Fruit fly (Drosophila melanogaster) whole organism, embryonic: ENCODE measurements around the gene fmt.

Experiments used
- Aef1 ChIP-seq: fragments of 200-800 bp; sonication (Bioruptor generic); IDR thresholded peaks from 3 replicates; pipeline ENCODE4 v1.3.6; 2022; ENCODE audit warnings: missing biosample characterization, missing genetic modification characterization
- Atf6 ChIP-seq: fragments of 200-800 bp; sonication (Bioruptor generic); IDR thresholded peaks from 2 replicates; pipeline ENCODE4 v1.3.6; 2022; ENCODE audit warnings: missing biosample characterization, missing genetic modification characterization
- B-H2 ChIP-seq: fragments of 200-800 bp; sonication (Bioruptor generic); optimal IDR thresholded peaks from 2 replicates; lab custom pipeline; 2018; ENCODE audit warnings: missing biosample characterization, mild to moderate bottlenecking, missing genetic modification characterization
- BtbVII ChIP-seq: fragments of 200-800 bp; sonication (Bioruptor generic); optimal IDR thresholded peaks from 3 replicates; lab custom pipeline; 2017; ENCODE audit warnings: missing biosample characterization, mild to moderate bottlenecking, missing genetic modification characterization
- Bteb2 ChIP-seq: fragments of 200-800 bp; sonication (Bioruptor generic); optimal IDR thresholded peaks from 2 replicates; lab custom pipeline; 2016; ENCODE audit warnings: missing biosample characterization, missing genetic modification characterization
- CG11085 ChIP-seq: fragments of 200-800 bp; sonication (Bioruptor generic); IDR thresholded peaks from 2 replicates; pipeline ENCODE4 v1.3.6; 2022; ENCODE audit warnings: missing biosample characterization, missing genetic modification characterization
- CG11696 ChIP-seq: fragments of 200-800 bp; sonication (Bioruptor generic); IDR thresholded peaks from 2 replicates; pipeline ENCODE4 v1.3.6; 2022; ENCODE audit warnings: missing biosample characterization, missing genetic modification characterization
- CG1233 ChIP-seq: fragments of 200-800 bp; sonication (Bioruptor generic); optimal IDR thresholded peaks from 4 replicates; lab custom pipeline; 2018; ENCODE audit warnings: missing biosample characterization, mild to moderate bottlenecking, missing genetic modification characterization
- CG13123 ChIP-seq: fragments of 200-800 bp; sonication (Bioruptor generic); optimal IDR thresholded peaks from 2 replicates; lab custom pipeline; 2016; ENCODE audit warnings: missing biosample characterization, missing genetic modification characterization
- CG15011 ChIP-seq: fragments of 200-800 bp; sonication (Bioruptor generic); optimal IDR thresholded peaks from 3 replicates; lab custom pipeline; 2018; ENCODE audit warnings: missing biosample characterization, mild to moderate bottlenecking, missing genetic modification characterization
- CG16779 ChIP-seq: fragments of 200-800 bp; sonication (Bioruptor generic); IDR thresholded peaks from 2 replicates; pipeline ENCODE4 v1.3.6; 2022; ENCODE audit warnings: missing biosample characterization, missing genetic modification characterization
- CG17361 ChIP-seq: fragments of 200-800 bp; sonication (Bioruptor generic); IDR thresholded peaks from 3 replicates; pipeline ENCODE4 v1.3.6; 2022; ENCODE audit warnings: missing biosample characterization, missing genetic modification characterization
- CG17829 ChIP-seq: fragments of 200-800 bp; optimal IDR thresholded peaks from 2 replicates; lab custom pipeline; 2019; ENCODE audit warnings: missing biosample characterization, mild to moderate bottlenecking, missing genetic modification characterization, moderate library complexity
- CG3726 ChIP-seq: fragments of 200-800 bp; sonication (Bioruptor generic); IDR thresholded peaks from 3 replicates; pipeline ENCODE4, ENCODE4 v1.3.6; 2022; ENCODE audit warnings: missing biosample characterization, missing genetic modification characterization
- CG3838 ChIP-seq: fragments of 200-800 bp; sonication (Bioruptor generic); optimal IDR thresholded peaks from 3 replicates; lab custom pipeline; 2016; ENCODE audit warnings: missing biosample characterization, missing genetic modification characterization
- CG6813 ChIP-seq: fragments of 200-800 bp; sonication (Bioruptor generic); optimal IDR thresholded peaks from 2 replicates; lab custom pipeline; 2017; ENCODE audit warnings: missing biosample characterization, missing genetic modification characterization, mild to moderate bottlenecking, moderate library complexity, missing genetic modification reagents
- CG7357 ChIP-seq: fragments of 200-800 bp; sonication (Bioruptor generic); IDR thresholded peaks from 3 replicates; pipeline ENCODE4 v1.3.6; 2022; ENCODE audit warnings: missing biosample characterization, missing genetic modification characterization
- CG7839 ChIP-seq: fragments of 200-800 bp; sonication (Bioruptor generic); optimal IDR thresholded peaks from 3 replicates; lab custom pipeline; 2018; ENCODE audit warnings: missing biosample characterization, mild to moderate bottlenecking, missing genetic modification characterization, moderate library complexity
- CG8478 ChIP-seq: fragments of >200 bp; optimal IDR thresholded peaks from 2 replicates; lab custom pipeline; 2018
- CG9797 ChIP-seq: fragments of 200-800 bp; sonication (Bioruptor generic); optimal IDR thresholded peaks from 3 replicates; lab custom pipeline; 2018; ENCODE audit warnings: missing biosample characterization, mild to moderate bottlenecking, missing genetic modification characterization
- Dad ChIP-seq: fragments of 200-800 bp; sonication (Bioruptor generic); optimal IDR thresholded peaks from 3 replicates; lab custom pipeline; 2016; ENCODE audit warnings: missing biosample characterization, missing genetic modification characterization
- Dp ChIP-seq: fragments of 200-800 bp; sonication (Bioruptor generic); optimal IDR thresholded peaks from 2 replicates; lab custom pipeline; 2018; ENCODE audit warnings: missing biosample characterization, mild to moderate bottlenecking, missing genetic modification characterization, moderate library complexity
- GATAe ChIP-seq: fragments of 200-800 bp; sonication (Bioruptor generic); conservative IDR thresholded peaks from 2 replicates; pipeline ENCODE4 v1.3.6; 2022; ENCODE audit warnings: missing biosample characterization, missing genetic modification characterization
- Jarid2 ChIP-seq: fragments of 200-800 bp; sonication (Bioruptor generic); optimal IDR thresholded peaks from 3 replicates; lab custom pipeline; 2017; ENCODE audit warnings: mild to moderate bottlenecking, missing biosample characterization, missing genetic modification reagents, missing genetic modification characterization
- Mad ChIP-seq: fragments of 200-800 bp; sonication (Bioruptor generic); optimal IDR thresholded peaks from 2 replicates; lab custom pipeline; 2016; ENCODE audit warnings: missing biosample characterization, missing genetic modification characterization
- Neu2 ChIP-seq: fragments of 200-800 bp; sonication (Bioruptor generic); optimal IDR thresholded peaks from 3 replicates; lab custom pipeline; 2016; ENCODE audit warnings: missing biosample characterization, missing genetic modification characterization, borderline replicate concordance
- Nf-YC ChIP-seq: fragments of 200-800 bp; optimal IDR thresholded peaks from 3 replicates; lab custom pipeline; 2019; ENCODE audit warnings: missing biosample characterization, mild to moderate bottlenecking, missing genetic modification characterization, moderate library complexity
- Ptx1 ChIP-seq: fragments of 200-800 bp; sonication (Bioruptor generic); IDR thresholded peaks from 2 replicates; pipeline ENCODE4 v1.3.6; 2022; ENCODE audit warnings: missing biosample characterization, missing genetic modification characterization
- Rfx ChIP-seq: fragments of 200-800 bp; sonication (Bioruptor generic); IDR thresholded peaks from 2 replicates; pipeline ENCODE4 v1.3.6; 2022; ENCODE audit warnings: missing biosample characterization, missing genetic modification characterization
- Rx ChIP-seq: fragments of 200-800 bp; sonication (Bioruptor generic); IDR thresholded peaks from 2 replicates; pipeline ENCODE4 v1.3.6; 2022; ENCODE audit warnings: missing biosample characterization, missing genetic modification characterization
- Usf ChIP-seq: fragments of 200-800 bp; sonication (Bioruptor generic); optimal IDR thresholded peaks from 2 replicates; lab custom pipeline; 2017; ENCODE audit warnings: missing genotype, missing biosample characterization, missing genetic modification characterization
- Xrp1 ChIP-seq: fragments of 200-800 bp; sonication (Bioruptor generic); IDR thresholded peaks from 2 replicates; pipeline ENCODE4 v1.3.6; 2022; ENCODE audit warnings: missing biosample characterization, missing genetic modification characterization
- az2 ChIP-seq: fragments of 200-800 bp; sonication (Bioruptor generic); optimal IDR thresholded peaks from 3 replicates; lab custom pipeline; 2016; ENCODE audit warnings: missing biosample characterization, missing genetic modification characterization
- bigmax ChIP-seq: fragments of 200-800 bp; sonication (Bioruptor generic); optimal IDR thresholded peaks from 2 replicates; lab custom pipeline; 2018; ENCODE audit warnings: missing biosample characterization, mild to moderate bottlenecking, missing genetic modification characterization
- crc ChIP-seq: fragments of 200-800 bp; sonication (Bioruptor generic); optimal IDR thresholded peaks from 2 replicates; lab custom pipeline; 2016; ENCODE audit warnings: missing biosample characterization, missing genetic modification characterization
- dysf ChIP-seq: fragments of 200-800 bp; sonication (Bioruptor generic); IDR thresholded peaks from 3 replicates; pipeline ENCODE4 v1.3.6; 2022; ENCODE audit warnings: missing biosample characterization, missing genetic modification characterization
- fru ChIP-seq: fragments of >200 bp; optimal IDR thresholded peaks from 2 replicates; lab custom pipeline; 2017
- grn ChIP-seq: fragments of 200-800 bp; sonication (Bioruptor generic); optimal IDR thresholded peaks from 3 replicates; lab custom pipeline; 2017; ENCODE audit warnings: missing biosample characterization, missing genetic modification characterization
- h ChIP-seq: fragments of >200 bp; optimal IDR thresholded peaks from 2 replicates; lab custom pipeline; 2017
- hkb ChIP-seq, 2 experiments: fragments of 200-800 bp in 1 of 2; fragments of >200 bp in 1 of 2; sonication (Bioruptor generic) in 1 of 2; IDR thresholded peaks in 1 of 2; optimal IDR thresholded peaks in 1 of 2; 2 replicates each; pipeline versions ENCODE4 v1.3.6 to Lab custom; 2017 to 2022; ENCODE audit warnings: missing biosample characterization in 1 of 2, missing genetic modification characterization in 1 of 2
- jumu ChIP-seq: fragments of 200-800 bp; sonication (Bioruptor generic); optimal IDR thresholded peaks from 3 replicates; lab custom pipeline; 2016; ENCODE audit warnings: missing biosample characterization, missing genetic modification characterization
- lbe ChIP-seq: fragments of 200-800 bp; sonication (Bioruptor generic); optimal IDR thresholded peaks from 2 replicates; lab custom pipeline; 2016; ENCODE audit warnings: missing biosample characterization, mild to moderate bottlenecking, missing genetic modification characterization
- mam ChIP-seq: fragments of 200-800 bp; sonication (Bioruptor generic); optimal IDR thresholded peaks from 3 replicates; lab custom pipeline; 2016; ENCODE audit warnings: missing biosample characterization, missing genetic modification characterization
- onecut ChIP-seq: fragments of 200-800 bp; sonication (Bioruptor generic); IDR thresholded peaks from 2 replicates; pipeline ENCODE4 v1.3.6; 2022; ENCODE audit warnings: missing biosample characterization, missing genetic modification characterization
- ranshi ChIP-seq: fragments of 200-800 bp; sonication (Bioruptor generic); IDR thresholded peaks from 2 replicates; pipeline ENCODE4 v1.3.6; 2022; ENCODE audit warnings: missing biosample characterization, missing genetic modification characterization
- rib ChIP-seq: fragments of 200-800 bp; sonication (Bioruptor generic); IDR thresholded peaks from 2 replicates; pipeline ENCODE4 v1.3.6; 2022; ENCODE audit warnings: missing biosample characterization, missing genetic modification characterization
- twi ChIP-seq: fragments of 200-800 bp; optimal IDR thresholded peaks from 2 replicates; lab custom pipeline; 2019; ENCODE audit warnings: missing biosample characterization, mild to moderate bottlenecking, missing genetic modification characterization, moderate library complexity
- wdn ChIP-seq: fragments of 200-800 bp; sonication (Bioruptor generic); IDR thresholded peaks from 2 replicates; pipeline ENCODE4 v1.3.6; 2022; ENCODE audit warnings: missing biosample characterization, missing genetic modification characterization
- wek ChIP-seq: fragments of 200-800 bp; sonication (Bioruptor generic); optimal IDR thresholded peaks from 3 replicates; lab custom pipeline; 2018; ENCODE audit warnings: missing biosample characterization, mild to moderate bottlenecking, missing genetic modification characterization, moderate library complexity
- zen ChIP-seq: fragments of 200-800 bp; sonication (Bioruptor generic); optimal IDR thresholded peaks from 3 replicates; lab custom pipeline; 2018; ENCODE audit warnings: missing biosample characterization, mild to moderate bottlenecking, missing genetic modification characterization, moderate library complexity

The fmt gene

dm6 chr3L:6188995-6189927, 15.6 kb upstream of the fmt start, which contains the start of the genes D19A and CG7386 (continued):
- no peak for TF ChIP-seq h (lab: Kevin White, UChicago)
- TF ChIP-seq dysf (GFP tag; lab: Robert Waterston, UW) = peak; percentile 66
- TF ChIP-seq Xrp1 (GFP tag; lab: Robert Waterston, UW) = peak; percentile 70
- peak; percentile 54 for TF ChIP-seq B-H2 (GFP tag; lab: Kevin White, UChicago)
- no peak for TF ChIP-seq CG3838
- peak; percentile 45 for TF ChIP-seq Aef1 (GFP tag; lab: Robert Waterston, UW)
- TF ChIP-seq CG7357 (GFP tag; lab: Robert Waterston, UW) = no peak
- TF ChIP-seq rib (GFP tag; lab: Robert Waterston, UW) = no peak
- TF ChIP-seq CG17361 (GFP tag; lab: Robert Waterston, UW) = peak; percentile 75; the same call in 2 of the 3 replicates
- no peak for TF ChIP-seq Dp (GFP tag; lab: Kevin White, UChicago)
- peak; percentile 85 for TF ChIP-seq Rfx
- no peak for TF ChIP-seq Usf
- TF ChIP-seq CG6813 (GFP tag; lab: Kevin White, UChicago) = no peak
- no peak for TF ChIP-seq Dad (GFP tag; lab: Kevin White, UChicago)
- peak; percentile 53 for TF ChIP-seq ranshi
- peak; percentile 62 for TF ChIP-seq fru (lab: Kevin White, UChicago)
- TF ChIP-seq CG11696 = peak; percentile 38
- peak; percentile 67 for TF ChIP-seq Ptx1
- TF ChIP-seq grn = peak; percentile 76
- peak; percentile 3 for TF ChIP-seq zen (tag; lab: Kevin White, UChicago)
- 0 out of 2 replicates have a peak, but pooled peaks have one; percentile 20 for TF ChIP-seq CG16779 (GFP tag; lab: Robert Waterston, UW)
- TF ChIP-seq CG3726 (GFP tag; lab: Robert Waterston, UW) = 0 out of 3 replicates have a peak, but pooled peaks have one; percentile 22
- TF ChIP-seq CG9797 = no peak
- TF ChIP-seq twi (tag; lab: Kevin White, UChicago) = no peak
- TF ChIP-seq CG11085 (GFP tag; lab: Robert Waterston, UW) = peak; percentile 44; the same call in 1 of the 2 replicates
- TF ChIP-seq crc = no peak
- TF ChIP-seq CG8478 (lab: Kevin White, UChicago) = no peak
- TF ChIP-seq GATAe = no peak
- no peak for TF ChIP-seq Neu2 (GFP tag; lab: Kevin White, UChicago)
- TF ChIP-seq Rx (GFP tag; lab: Robert Waterston, UW) = peak; percentile 44; the same call in 1 of the 2 replicates
- TF ChIP-seq BtbVII (GFP tag; lab: Kevin White, UChicago) = no peak
- peak; percentile 74 for TF ChIP-seq mam (GFP tag; lab: Kevin White, UChicago)
- no peak for TF ChIP-seq hkb (optimal IDR thresholded peaks at IDR 0.05; lab: Kevin White, UChicago)
- TF ChIP-seq hkb (GFP tag; IDR thresholded peaks at IDR 0.05; lab: Robert Waterston, UW) = peak; percentile 37; the same call in 1 of the 2 replicates
- peak; percentile 2 for TF ChIP-seq lbe (GFP tag; lab: Kevin White, UChicago)
- TF ChIP-seq onecut (GFP tag; lab: Robert Waterston, UW) = peak; percentile 57
- TF ChIP-seq az2 = peak; percentile 40
- peak; percentile 41 for TF ChIP-seq CG1233
- TF ChIP-seq Bteb2 (GFP tag; lab: Kevin White, UChicago) = peak; percentile 50
- TF ChIP-seq bigmax (GFP tag; lab: Kevin White, UChicago) = no peak
- TF ChIP-seq CG7839 (tag; lab: Kevin White, UChicago) = peak; percentile 61
- TF ChIP-seq Nf-YC (tag; lab: Kevin White, UChicago) = peak; percentile 63
- TF ChIP-seq jumu (GFP tag; lab: Kevin White, UChicago) = peak; percentile 37
- peak; percentile 16 for TF ChIP-seq Mad (GFP tag; lab: Kevin White, UChicago)
- peak; percentile 36; the same call in 1 of the 2 replicates for TF ChIP-seq Atf6
- peak; percentile 64 for TF ChIP-seq CG17829 (tag; lab: Kevin White, UChicago)
- no peak for TF ChIP-seq wdn (GFP tag; lab: Robert Waterston, UW)
- TF ChIP-seq Jarid2 = no peak
- peak; percentile 11 for TF ChIP-seq wek (GFP tag; lab: Kevin White, UChicago)
- no peak for TF ChIP-seq CG15011 (GFP tag; lab: Kevin White, UChicago)
- TF ChIP-seq CG13123 = no peak
